Fruit fly (Drosophila melanogaster): ENCODE measurements around the gene nocte.

Gene nocte

DNA sequence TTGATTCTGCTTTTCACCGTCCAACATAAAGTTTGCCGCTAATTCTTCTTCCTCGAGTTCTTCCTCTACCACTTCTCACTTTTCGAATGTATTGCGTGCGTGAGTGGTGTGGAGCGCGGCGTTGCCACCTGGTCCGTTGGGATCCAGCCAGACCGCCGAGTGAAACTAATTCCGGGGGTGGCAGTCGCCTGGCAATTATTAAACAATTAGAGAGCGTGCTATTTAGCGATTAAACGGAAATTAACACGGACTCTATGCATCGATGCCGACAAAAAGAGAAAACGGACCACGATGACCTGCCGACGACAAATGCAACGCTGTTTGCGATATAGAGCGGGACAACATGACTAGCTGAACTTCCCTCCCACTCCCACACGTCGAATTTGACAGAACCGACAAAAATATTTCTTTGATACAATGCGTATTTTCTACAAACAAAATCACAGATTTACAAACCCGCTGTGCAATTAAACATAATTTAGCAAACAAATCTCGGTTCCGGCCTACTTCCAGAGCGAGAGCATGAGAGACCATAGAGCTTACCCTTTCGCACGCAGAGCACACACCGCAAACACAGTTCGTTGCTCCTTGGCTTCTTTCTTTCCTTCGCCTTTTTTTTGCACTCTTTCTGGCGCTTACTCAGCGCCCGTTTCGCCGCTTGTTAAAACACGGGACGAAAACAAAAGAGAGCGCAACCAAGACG lies 814 bp downstream of the nocte start, which contains the start of gene CG2889 (continued):
- TF ChIP-seq sim (GFP tag; IDR thresholded peaks at IDR 0.05) (no peak), Hsf (GFP tag; optimal IDR thresholded peaks at IDR 0.05) (no peak), dan (GFP tag; IDR thresholded peaks at IDR 0.05) (no peak), CTCF (GFP tag; optimal IDR thresholded peaks at IDR 0.05) (no peak), Deaf1 (tag; optimal IDR thresholded peaks at IDR 0.05) (no peak), prd (optimal IDR thresholded peaks at IDR 0.05) (no peak), prd (GFP tag; IDR thresholded peaks at IDR 0.05) (peak; percentile 47; the same call in 1 of the 3 replicates), Hr3 (GFP tag; optimal IDR thresholded peaks at IDR 0.05) (no peak), CG10209 (GFP tag; optimal IDR thresholded peaks at IDR 0.05) (no peak), CG17186 (GFP tag; optimal IDR thresholded peaks at IDR 0.05) (peak; percentile 17), sr (GFP tag; IDR thresholded peaks at IDR 0.05) (no peak), CG10462 (GFP tag; optimal IDR thresholded peaks at IDR 0.05) (no peak), CG18476 (GFP tag; optimal IDR thresholded peaks at IDR 0.05) (no peak), Dad (GFP tag; optimal IDR thresholded peaks at IDR 0.05) (peak; percentile 1), Xbp1 (GFP tag; optimal IDR thresholded peaks at IDR 0.05) (no peak), az2 (GFP tag; optimal IDR thresholded peaks at IDR 0.05) (peak; percentile 14), CG7372 (GFP tag; IDR thresholded peaks at IDR 0.05) (0 out of 2 replicates have a peak, but pooled peaks have one; percentile 17), CG10321 (GFP tag; IDR thresholded peaks at IDR 0.05) (peak; percentile 88), eve (GFP tag; optimal IDR thresholded peaks at IDR 0.05) (no peak), CG2712 (tag; optimal IDR thresholded peaks at IDR 0.05) (peak; percentile 68), Scr (GFP tag; IDR thresholded peaks at IDR 0.05; ENCODE audit: partially characterized antibody) (peak; percentile 67), CG8944 (GFP tag; optimal IDR thresholded peaks at IDR 0.05) (no peak), psq (GFP tag; optimal IDR thresholded peaks at IDR 0.05) (peak; percentile 1), CG17912 (GFP tag; optimal IDR thresholded peaks at IDR 0.05) (no peak), CG3847 (GFP tag; IDR thresholded peaks at IDR 0.05) (peak; percentile 63), h (optimal IDR thresholded peaks at IDR 0.05) (no peak), stwl (tag; optimal IDR thresholded peaks at IDR 0.05) (peak; percentile 48), zen (tag; optimal IDR thresholded peaks at IDR 0.05) (peak; percentile 80), CG11085 (GFP tag; IDR thresholded peaks at IDR 0.05) (no peak), E2f2 (GFP tag; IDR thresholded peaks at IDR 0.05) (peak; percentile 61), CG16813 (GFP tag; IDR thresholded peaks at IDR 0.05; ENCODE audit: partially characterized antibody) (peak; percentile 62), CG1832 (GFP tag; optimal IDR thresholded peaks at IDR 0.05) (peak; percentile 41), run (tag; optimal IDR thresholded peaks at IDR 0.05) (no peak), Sox102F (GFP tag; optimal IDR thresholded peaks at IDR 0.05) (no peak), CG34376 (GFP tag; optimal IDR thresholded peaks at IDR 0.05) (no peak), jing (GFP tag; optimal IDR thresholded peaks at IDR 0.05) (no peak), CG4617 (GFP tag; optimal IDR thresholded peaks at IDR 0.05; ENCODE audit: borderline replicate concordance) (peak; percentile 38), mld (GFP tag; IDR thresholded peaks at IDR 0.05; ENCODE audit: partially characterized antibody) (peak; percentile 34; the same call in 1 of the 3 replicates), Oli (tag; optimal IDR thresholded peaks at IDR 0.05) (no peak), lilli (GFP tag; optimal IDR thresholded peaks at IDR 0.05) (peak; percentile 32), bab2 (GFP tag; optimal IDR thresholded peaks at IDR 0.05) (peak; percentile 44), CG11696 (GFP tag; IDR thresholded peaks at IDR 0.05) (no peak), bcd (GFP tag; optimal IDR thresholded peaks at IDR 0.05) (no peak), Sry-β (GFP tag; optimal IDR thresholded peaks at IDR 0.05) (no peak), dmrt11E (tag; optimal IDR thresholded peaks at IDR 0.05) (no peak), CG18262 (tag; optimal IDR thresholded peaks at IDR 0.05) (no peak), grau (tag; optimal IDR thresholded peaks at IDR 0.05) (peak; percentile 1), Xrp1 (GFP tag; IDR thresholded peaks at IDR 0.05) (no peak), grn (GFP tag; optimal IDR thresholded peaks at IDR 0.05) (no peak), CG13287 (GFP tag; IDR thresholded peaks at IDR 0.05; ENCODE audit: partially characterized antibody) (peak; percentile 60), slbo (GFP tag; IDR thresholded peaks at IDR 0.05) (peak; percentile 48; the same call in 1 of the 2 replicates)
